Worm (Caenorhabditis elegans): ENCODE data around the gene R07G3.8.
A peak's percentile ranks its signal among the peaks of the same experiment; 100 is the strongest.

R07G3.8 gene

DNA sequence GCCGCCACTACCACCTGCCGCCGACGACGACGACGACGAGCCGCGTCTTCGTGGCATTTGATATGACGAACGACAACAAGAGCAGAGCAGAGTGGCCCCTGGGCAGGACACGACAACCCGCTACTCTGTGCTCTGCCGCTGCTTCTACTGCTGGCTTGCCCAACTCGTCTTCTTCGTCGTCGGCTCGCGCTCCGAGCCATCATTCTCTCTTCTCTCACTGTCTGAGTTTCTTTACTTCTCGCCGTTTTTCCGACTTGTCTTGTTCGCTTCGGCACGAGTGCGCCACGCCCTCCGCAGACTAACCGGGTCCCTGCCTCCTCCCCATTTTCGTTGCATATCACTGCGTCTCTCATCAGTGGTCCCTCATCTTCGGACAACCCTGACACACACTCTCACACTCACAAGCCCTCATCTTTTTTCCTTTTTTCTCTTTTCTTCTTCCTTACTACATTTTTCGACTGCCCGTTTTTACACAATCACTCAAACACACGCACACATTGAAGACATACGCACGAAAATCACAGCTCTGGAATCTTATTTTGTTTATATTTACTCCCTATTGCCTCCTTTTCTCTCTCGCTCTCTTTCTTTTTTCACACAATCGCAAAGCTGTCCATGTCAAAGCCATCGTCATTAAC lies 21.8 kb upstream of the R07G3.8 start:
- TF ChIP-seq lin-11 (tag; optimal IDR thresholded peaks at IDR 0.05) (no peak), pqm-1 (tag; optimal IDR thresholded peaks at IDR 0.05) (peak; percentile 2), nfya-1 (tag; optimal IDR thresholded peaks at IDR 0.05) (peak; percentile 67), unc-42 (tag; optimal IDR thresholded peaks at IDR 0.05) (peak; percentile 79), ceh-19 (GFP tag; optimal IDR thresholded peaks at IDR 0.05) (peak; percentile 10), ceh-18 (tag; optimal IDR thresholded peaks at IDR 0.05) (peak; percentile 95), tbx-2 (tag; optimal IDR thresholded peaks at IDR 0.05) (peak; percentile 57), hlh-13 (GFP tag; optimal IDR thresholded peaks at IDR 0.05) (no peak), K09A11.1 (tag; optimal IDR thresholded peaks at IDR 0.05; ENCODE audit: insufficient read depth) (peak; percentile 2), ceh-34 (tag; optimal IDR thresholded peaks at IDR 0.05) (peak; percentile 74), ttx-3 (tag; optimal IDR thresholded peaks at IDR 0.05) (no peak), pros-1 (tag; optimal IDR thresholded peaks at IDR 0.05) (peak; percentile 38), hlh-8 (tag; optimal IDR thresholded peaks at IDR 0.05) (peak; percentile 39), ceh-6 (GFP tag; optimal IDR thresholded peaks at IDR 0.05) (no peak), unc-55 (GFP tag; optimal IDR thresholded peaks at IDR 0.05) (peak; percentile 60), rnt-1 (tag; optimal IDR thresholded peaks at IDR 0.05) (peak; percentile 67), ceh-24 (tag; optimal IDR thresholded peaks at IDR 0.05) (no peak), F13H6.1 (tag; optimal IDR thresholded peaks at IDR 0.05) (peak; percentile 61), hlh-30 (tag; optimal IDR thresholded peaks at IDR 0.05; ENCODE audit: insufficient read depth) (peak; percentile 10), sdc-2 (tag; optimal IDR thresholded peaks at IDR 0.05) (peak; percentile 23), ceh-31 (tag; optimal IDR thresholded peaks at IDR 0.05) (peak; percentile 68), unc-3 (GFP tag; conservative IDR thresholded peaks at IDR 0.05) (no peak), unc-3 (tag; optimal IDR thresholded peaks at IDR 0.05) (peak; percentile 5)

DNA sequence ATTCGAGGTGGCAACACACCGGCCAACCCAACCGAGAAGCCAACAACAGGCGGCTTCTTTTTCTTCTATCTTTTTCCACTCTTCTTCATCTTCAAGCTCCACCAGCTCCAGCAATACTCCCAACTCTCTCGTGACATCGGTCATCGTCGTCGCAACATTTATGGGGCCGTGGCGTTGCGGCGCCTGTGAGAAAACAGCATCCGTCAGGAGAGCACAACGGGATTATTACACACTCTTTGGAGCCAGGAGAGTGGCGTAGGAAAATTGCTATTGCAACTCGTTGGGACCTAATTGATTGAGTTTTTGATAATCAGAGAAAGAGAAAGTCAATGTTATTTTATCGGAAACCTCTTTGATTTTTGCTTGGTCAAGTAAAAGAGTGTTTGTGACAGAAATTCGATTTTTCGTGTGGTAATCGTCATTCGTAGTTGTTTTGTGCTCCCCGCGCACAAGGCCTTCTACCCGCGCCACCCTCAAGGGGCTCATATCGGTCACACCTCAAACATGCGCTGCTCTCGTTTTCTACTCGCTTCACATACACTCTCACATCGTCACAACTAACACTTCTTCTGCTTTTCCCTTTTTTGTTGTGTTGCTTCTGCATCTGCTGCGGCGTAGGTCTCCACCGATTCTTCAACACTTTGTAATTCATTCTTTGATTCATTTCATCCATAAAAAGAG lies 20.0 kb upstream of the R07G3.8 start:
- TF ChIP-seq pros-1 (tag; optimal IDR thresholded peaks at IDR 0.05) (no peak), lin-11 (tag; optimal IDR thresholded peaks at IDR 0.05) (no peak), ceh-2 (tag; optimal IDR thresholded peaks at IDR 0.05) (no peak), K09A11.1 (tag; optimal IDR thresholded peaks at IDR 0.05; ENCODE audit: insufficient read depth) (no peak), fkh-10 (GFP tag; optimal IDR thresholded peaks at IDR 0.05) (no peak), ets-4 (tag; optimal IDR thresholded peaks at IDR 0.05) (no peak), hlh-6 (tag; optimal IDR thresholded peaks at IDR 0.05) (no peak), pat-9 (tag; optimal IDR thresholded peaks at IDR 0.05) (peak; percentile 1), ceh-22 (tag; optimal IDR thresholded peaks at IDR 0.05) (no peak), ceh-24 (tag; optimal IDR thresholded peaks at IDR 0.05) (no peak), hlh-15 (tag; optimal IDR thresholded peaks at IDR 0.05) (no peak), sdc-2 (tag; optimal IDR thresholded peaks at IDR 0.05) (no peak), ceh-31 (tag; optimal IDR thresholded peaks at IDR 0.05) (no peak), pag-3 (tag; optimal IDR thresholded peaks at IDR 0.05; ENCODE audit: borderline replicate concordance) (no peak), pha-4 (tag; optimal IDR thresholded peaks at IDR 0.05) (no peak), unc-42 (tag; optimal IDR thresholded peaks at IDR 0.05) (peak; percentile 9), pax-1 (tag; optimal IDR thresholded peaks at IDR 0.05) (no peak), ceh-19 (GFP tag; optimal IDR thresholded peaks at IDR 0.05) (no peak), fax-1 (tag; optimal IDR thresholded peaks at IDR 0.05) (no peak), ceh-18 (tag; optimal IDR thresholded peaks at IDR 0.05) (peak; percentile 72), pha-2 (tag; optimal IDR thresholded peaks at IDR 0.05) (no peak), nhr-11 (tag; optimal IDR thresholded peaks at IDR 0.05) (no peak), hlh-30 (tag; optimal IDR thresholded peaks at IDR 0.05; ENCODE audit: insufficient read depth) (no peak)

DNA sequence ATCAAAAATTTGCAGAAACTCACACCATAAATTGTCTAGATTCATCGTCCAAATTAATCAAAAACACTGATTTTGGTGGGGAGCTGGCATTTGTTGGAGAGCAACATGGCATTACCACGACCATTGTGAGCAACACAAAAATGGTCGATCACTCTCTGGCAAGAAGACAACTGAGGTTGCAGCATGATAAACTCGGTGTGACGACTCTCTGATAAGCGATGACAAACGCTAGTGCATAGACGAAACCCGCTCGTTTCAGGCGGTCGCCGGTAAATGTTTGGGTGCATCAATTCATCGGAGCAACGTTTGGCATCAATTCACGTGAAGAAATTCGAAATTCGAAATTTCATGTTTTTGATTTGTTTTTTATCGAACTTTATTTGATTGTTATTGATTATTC lies 18.7 kb upstream of the R07G3.8 start:
- peak; percentile 28 for TF ChIP-seq elt-2 (tag; optimal IDR thresholded peaks at IDR 0.05)
- TF ChIP-seq nfya-1 (tag; optimal IDR thresholded peaks at IDR 0.05): no peak
- no peak for TF ChIP-seq pat-9 (tag; optimal IDR thresholded peaks at IDR 0.05)
- TF ChIP-seq unc-42 (tag; optimal IDR thresholded peaks at IDR 0.05): no peak
